Fruit fly (Drosophila melanogaster): ENCODE data around the gene c11.1.

The c11.1 gene

DNA sequence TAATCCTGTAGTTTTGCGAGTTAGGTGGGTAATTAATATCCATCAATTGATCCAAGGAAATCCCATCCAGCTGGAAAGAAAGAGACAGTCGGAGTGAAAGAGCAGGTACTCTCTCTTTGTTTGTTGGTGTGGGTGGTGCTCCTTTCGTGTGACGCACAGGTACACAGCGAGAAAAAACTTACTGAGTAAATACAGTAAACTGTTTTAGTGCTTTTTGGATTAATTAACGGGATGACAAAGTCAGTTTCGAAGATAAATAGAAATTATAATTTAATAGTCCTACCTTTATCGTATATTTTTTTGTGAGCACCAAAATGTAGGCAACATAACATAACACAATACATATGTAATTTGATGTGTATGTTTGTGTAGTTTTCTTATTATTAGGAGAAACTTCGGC, 34.9 kb downstream of the c11.1 start (continued):
- no peak for TF ChIP-seq CG32772 (GFP tag; IDR thresholded peaks at IDR 0.05)
- no peak; the same call in 2 of the 3 replicates for TF ChIP-seq ci (GFP tag; IDR thresholded peaks at IDR 0.05)
- no peak for TF ChIP-seq CG8089 (GFP tag; optimal IDR thresholded peaks at IDR 0.05)
- peak; percentile 12; the same call in 1 of the 2 replicates for TF ChIP-seq esg (GFP tag; conservative IDR thresholded peaks at IDR 0.05)
- peak in 1 of 2 experiments; percentile 46 for TF ChIP-seq bsh (GFP tag; optimal IDR thresholded peaks at IDR 0.05)
- no peak for TF ChIP-seq Rx (GFP tag; IDR thresholded peaks at IDR 0.05)
- no peak for TF ChIP-seq CG14667 (GFP tag; IDR thresholded peaks at IDR 0.05)
- TF ChIP-seq prd (optimal IDR thresholded peaks at IDR 0.05), result no peak
- TF ChIP-seq prd (GFP tag; IDR thresholded peaks at IDR 0.05), result peak; percentile 53; the same call in 2 of the 3 replicates
- TF ChIP-seq Lhr (GFP tag; optimal IDR thresholded peaks at IDR 0.05), result no peak
- no peak for TF ChIP-seq CG8478 (optimal IDR thresholded peaks at IDR 0.05)
- TF ChIP-seq CG6654 (GFP tag; optimal IDR thresholded peaks at IDR 0.05), result no peak
- TF ChIP-seq ttk (GFP tag; IDR thresholded peaks at IDR 0.05), result no peak
- peak; percentile 54; the same call in 1 of the 2 replicates for TF ChIP-seq Xrp1 (GFP tag; IDR thresholded peaks at IDR 0.05)
- TF ChIP-seq pho (GFP tag; optimal IDR thresholded peaks at IDR 0.05), result no peak
- TF ChIP-seq croc (GFP tag; conservative IDR thresholded peaks at IDR 0.05), result no peak
- TF ChIP-seq sens (GFP tag), result peak; percentile 59
- no peak for TF ChIP-seq NC2α (GFP tag; optimal IDR thresholded peaks at IDR 0.05)
- TF ChIP-seq Dref (GFP tag; IDR thresholded peaks at IDR 0.05), result no peak
- TF ChIP-seq Sox102F (GFP tag; optimal IDR thresholded peaks at IDR 0.05), result peak; percentile 33
- no peak for TF ChIP-seq Spps (tag; optimal IDR thresholded peaks at IDR 0.05)
- peak; percentile 33 for TF ChIP-seq CG9727 (GFP tag; optimal IDR thresholded peaks at IDR 0.05)
- no peak; the same call in 1 of the 2 replicates for TF ChIP-seq MBD-R2 (GFP tag; IDR thresholded peaks at IDR 0.05)
- TF ChIP-seq CG2875 (GFP tag; optimal IDR thresholded peaks at IDR 0.05), result no peak
- TF ChIP-seq CG10979 (tag; optimal IDR thresholded peaks at IDR 0.05), result peak; percentile 53
- TF ChIP-seq slbo (GFP tag; IDR thresholded peaks at IDR 0.05), result no peak
- no peak for TF ChIP-seq btn (GFP tag; optimal IDR thresholded peaks at IDR 0.05)
- TF ChIP-seq run (tag; optimal IDR thresholded peaks at IDR 0.05), result no peak
- no peak for TF ChIP-seq sug (tag; optimal IDR thresholded peaks at IDR 0.05)
- no peak for TF ChIP-seq Taf1 (GFP tag; IDR thresholded peaks at IDR 0.05)
- no peak for TF ChIP-seq stc (GFP tag; IDR thresholded peaks at IDR 0.05)
- no peak for TF ChIP-seq sima (GFP tag; optimal IDR thresholded peaks at IDR 0.05)
- TF ChIP-seq D19A (tag; optimal IDR thresholded peaks at IDR 0.05), result peak; percentile 8
- no peak for TF ChIP-seq hbn (GFP tag; IDR thresholded peaks at IDR 0.05; ENCODE audit: partially characterized antibody)
- TF ChIP-seq CG3847 (GFP tag; IDR thresholded peaks at IDR 0.05), result no peak
- no peak for TF ChIP-seq Optix (GFP tag; IDR thresholded peaks at IDR 0.05)
- no peak for TF ChIP-seq wdn (GFP tag; IDR thresholded peaks at IDR 0.05)
- TF ChIP-seq trem (tag; optimal IDR thresholded peaks at IDR 0.05), result no peak
- TF ChIP-seq CG4360 (GFP tag; IDR thresholded peaks at IDR 0.05), result no peak
- no peak for TF ChIP-seq twi (tag; optimal IDR thresholded peaks at IDR 0.05)
- no peak for TF ChIP-seq peb (GFP tag; IDR thresholded peaks at IDR 0.05)
- TF ChIP-seq CG31224 (GFP tag; IDR thresholded peaks at IDR 0.05), result no peak
- no peak for TF ChIP-seq corto (GFP tag; optimal IDR thresholded peaks at IDR 0.05)
- TF ChIP-seq CG7786 (GFP tag; optimal IDR thresholded peaks at IDR 0.05), result no peak
- no peak for TF ChIP-seq CG8924 (tag; optimal IDR thresholded peaks at IDR 0.05)
- TF ChIP-seq Hr3 (GFP tag; optimal IDR thresholded peaks at IDR 0.05), result peak; percentile 26
- no peak for TF ChIP-seq Hey (tag; optimal IDR thresholded peaks at IDR 0.05)
- no peak for TF ChIP-seq Ravus (GFP tag; IDR thresholded peaks at IDR 0.05)
- no peak for TF ChIP-seq mam (GFP tag; optimal IDR thresholded peaks at IDR 0.05)
- peak; percentile 50; the same call in 2 of the 3 replicates for TF ChIP-seq row (GFP tag; IDR thresholded peaks at IDR 0.05)
- peak; percentile 20 for TF ChIP-seq nmo (GFP tag; optimal IDR thresholded peaks at IDR 0.05)
- TF ChIP-seq org-1 (GFP tag; optimal IDR thresholded peaks at IDR 0.05), result no peak
- no peak for TF ChIP-seq ham (GFP tag; IDR thresholded peaks at IDR 0.05)
- no peak for TF ChIP-seq kni (GFP tag; optimal IDR thresholded peaks at IDR 0.05)

All from whole organism, embryonic.